Worm (Caenorhabditis elegans) whole organism, L4/young adult: ENCODE data around the gene ddl-3.

Source experiments
- W03F9.2 ChIP-seq: fragments of 150-350 bp; optimal IDR thresholded peaks from 2 replicates; lab custom pipeline; 2014; ENCODE audit warnings: missing biosample characterization, missing genetic modification characterization
- dao-5 ChIP-seq: sonication (generic microtip); optimal IDR thresholded peaks from 2 replicates; lab custom pipeline; 2016; ENCODE audit warnings: missing genotype, missing genetic modification characterization, moderate library complexity, missing compliant biosample characterization
- him-1 ChIP-seq: sonication (generic microtip); optimal IDR thresholded peaks from 2 replicates; lab custom pipeline; 2016; ENCODE audit warnings: missing genotype, missing genetic modification reagents, missing genetic modification characterization, missing compliant biosample characterization

Gene ddl-3

DNA sequence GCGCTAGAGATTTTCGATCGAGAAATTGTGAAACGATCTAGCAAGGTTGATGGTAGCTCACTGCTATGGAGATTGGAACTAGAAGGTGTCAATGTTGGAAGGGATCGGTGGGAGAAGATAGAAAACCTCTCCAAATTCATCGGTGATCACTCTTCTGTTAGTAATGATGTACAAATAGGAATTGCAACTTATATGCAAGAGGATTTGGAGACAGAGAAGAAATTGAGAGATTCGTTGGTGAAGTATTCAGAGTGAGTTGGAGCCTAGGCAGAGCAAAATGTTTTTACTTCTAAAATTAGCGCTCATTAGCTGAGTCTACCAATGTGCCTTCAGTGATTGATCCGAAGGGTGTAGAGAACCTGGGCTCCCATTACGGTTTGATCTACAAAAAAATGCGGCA is 49.9 kb downstream of the ddl-3 start:
- TF ChIP-seq dao-5 (tag; lab: Kevin White, UChicago) (no peak), W03F9.2 (tag; lab: Kevin White, UChicago) (no peak), him-1 (no peak)

DNA sequence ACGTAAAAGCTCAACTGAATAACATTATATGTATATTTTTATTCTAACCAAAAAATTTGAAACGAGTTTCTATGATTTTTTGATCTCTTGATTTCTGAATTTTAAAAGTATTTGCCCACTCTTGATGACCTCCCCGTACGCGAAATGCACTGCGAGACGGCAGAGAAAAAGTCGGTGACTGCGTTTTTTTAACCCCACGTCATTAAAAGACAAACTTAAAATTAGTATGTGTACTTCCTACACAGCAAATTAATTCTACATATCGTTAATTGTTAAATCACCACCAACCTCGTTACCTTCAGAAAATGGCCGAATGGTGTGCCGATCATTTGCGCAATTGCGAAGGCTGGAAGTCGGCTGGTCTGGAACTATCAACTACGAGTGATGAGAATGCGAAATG is 51.7 kb downstream of the ddl-3 start, which contains the start of gene Y54G11A.4:
Gene Y54G11A.4, plus strand, starts transcription at position 301 of the 400 bp plus-strand sequence.
- no peak for TF ChIP-seq him-1
- no peak for TF ChIP-seq dao-5 (tag; lab: Kevin White, UChicago)
- no peak for TF ChIP-seq W03F9.2 (tag; lab: Kevin White, UChicago)

DNA sequence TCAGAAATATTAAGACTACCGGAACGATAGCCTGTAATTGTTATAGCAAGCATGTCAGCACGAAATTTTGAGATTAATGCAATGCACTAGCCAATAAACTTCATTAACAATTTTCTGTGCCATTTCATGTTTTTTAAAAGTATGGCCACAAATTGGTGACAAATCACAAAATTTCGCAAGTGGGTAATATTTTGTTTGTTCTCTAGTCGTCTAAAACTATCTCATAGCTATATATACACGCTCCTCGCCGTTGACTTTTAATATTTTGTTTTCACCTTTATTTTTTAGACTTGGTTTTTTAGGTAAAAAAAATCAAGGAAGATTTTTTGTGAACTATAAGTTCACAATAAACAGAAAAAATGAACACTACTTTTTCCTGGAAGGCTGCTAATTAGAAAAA is 53.4 kb downstream of the ddl-3 start:
- TF ChIP-seq him-1 = no peak
- no peak for TF ChIP-seq W03F9.2 (tag; lab: Kevin White, UChicago)
- TF ChIP-seq dao-5 (tag; lab: Kevin White, UChicago) = no peak
